Fruit fly (Drosophila melanogaster) whole organism, embryonic: ENCODE data around the gene Nadsyn.

Experiments
- CG34422 ChIP-seq: fragments of 200-800 bp; sonication (Bioruptor generic); IDR thresholded peaks from 3 replicates; pipeline ENCODE4 v1.3.6; 2022; ENCODE audit warnings: missing biosample characterization, missing genetic modification characterization
- Meics ChIP-seq: fragments of 200-800 bp; sonication (Bioruptor generic); optimal IDR thresholded peaks from 2 replicates; lab custom pipeline; 2017; ENCODE audit warnings: missing biosample characterization, mild to moderate bottlenecking, missing genetic modification characterization
- insv ChIP-seq, 2 experiments: fragments of 200-800 bp; sonication (Bioruptor generic); optimal IDR thresholded peaks; 3 replicates each; lab custom pipeline; 2016 to 2018; ENCODE audit warnings: missing biosample characterization in 2 of 2, missing genetic modification characterization in 2 of 2
- ken ChIP-seq: fragments of 200-800 bp; sonication (Bioruptor generic); IDR thresholded peaks from 3 replicates; pipeline ENCODE4 v1.3.6; 2022; ENCODE audit warnings: missing biosample characterization, missing genetic modification characterization
- slp2 ChIP-seq: fragments of 200-800 bp; sonication (Bioruptor generic); optimal IDR thresholded peaks from 2 replicates; lab custom pipeline; 2016; ENCODE audit warnings: missing biosample characterization, missing genetic modification characterization
- trem ChIP-seq: fragments of 200-800 bp; optimal IDR thresholded peaks from 3 replicates; lab custom pipeline; 2019; ENCODE audit warnings: missing biosample characterization, mild to moderate bottlenecking, missing genetic modification characterization, moderate library complexity

- TF ChIP-seq slp2 (GFP tag; lab: Kevin White, UChicago) (no peak), CG34422 (no peak), Meics (GFP tag; lab: Kevin White, UChicago) (no peak), trem (peak; percentile 19), insv (GFP tag; optimal IDR thresholded peaks at IDR 0.05; lab: Kevin White, UChicago) (no peak), ken (GFP tag; lab: Robert Waterston, UW) (no peak)
Observed at dm6 chrX:13667656-13668055, 50.4 kb downstream of the Nadsyn start, which contains the start of the genes DNAlig4 and CG11164.
